Fruit fly (Drosophila melanogaster) whole organism, prepupa: ENCODE measurements around the gene RhoU.

ENCODE experiments used
- CG11762 ChIP-seq: fragments of 200-800 bp; sonication (Bioruptor generic); optimal IDR thresholded peaks from 3 replicates; lab custom pipeline; 2016; ENCODE audit warnings: missing biosample characterization, missing genetic modification characterization; ENCODE audit not compliant: insufficient read depth
- CG32006 ChIP-seq: fragments of 200-800 bp; sonication (Bioruptor generic); optimal IDR thresholded peaks from 3 replicates; lab custom pipeline; 2017; ENCODE audit warnings: missing biosample characterization, mild to moderate bottlenecking, missing genetic modification characterization
- CG6854 ChIP-seq: fragments of 200-800 bp; sonication (Bioruptor generic); optimal IDR thresholded peaks from 2 replicates; lab custom pipeline; 2017; ENCODE audit warnings: missing biosample characterization, mild to moderate bottlenecking, missing genetic modification characterization
- CG8119 ChIP-seq: fragments of 200-800 bp; sonication (Bioruptor generic); IDR thresholded peaks from 3 replicates; pipeline ENCODE4 v1.3.6; 2022; ENCODE audit warnings: missing biosample characterization, missing genetic modification characterization
- Gug ChIP-seq: fragments of 200-800 bp; sonication (Bioruptor generic); IDR thresholded peaks from 2 replicates; pipeline ENCODE4 v1.3.6; 2022; ENCODE audit warnings: missing biosample characterization, missing genetic modification characterization
- Hr39 ChIP-seq: fragments of 200-800 bp; sonication (Bioruptor generic); optimal IDR thresholded peaks from 2 replicates; lab custom pipeline; 2016; ENCODE audit warnings: missing biosample characterization, missing genetic modification characterization
- Lpt ChIP-seq: fragments of 200-800 bp; sonication (Bioruptor generic); optimal IDR thresholded peaks from 3 replicates; lab custom pipeline; 2016; ENCODE audit warnings: missing biosample characterization, missing genetic modification characterization
- Met ChIP-seq: fragments of 200-800 bp; sonication (Bioruptor generic); optimal IDR thresholded peaks from 3 replicates; lab custom pipeline; 2016; ENCODE audit warnings: missing biosample characterization, missing genetic modification characterization
- OdsH ChIP-seq: fragments of 200-800 bp; sonication (Bioruptor generic); optimal IDR thresholded peaks from 3 replicates; lab custom pipeline; 2016; ENCODE audit warnings: missing biosample characterization, missing genetic modification characterization
- lz ChIP-seq: fragments of 200-800 bp; sonication (Bioruptor generic); optimal IDR thresholded peaks from 3 replicates; lab custom pipeline; 2016; ENCODE audit warnings: missing biosample characterization, missing genetic modification characterization
- pdm3 ChIP-seq: fragments of 200-800 bp; sonication (Bioruptor generic); optimal IDR thresholded peaks from 3 replicates; lab custom pipeline; 2016; ENCODE audit warnings: missing biosample characterization, missing genetic modification characterization

- TF ChIP-seq Gug: peak; percentile 79
- peak; percentile 69 for TF ChIP-seq OdsH (GFP tag; lab: Kevin White, UChicago)
- peak; percentile 72 for TF ChIP-seq pdm3 (GFP tag; lab: Kevin White, UChicago)
- peak; percentile 39 for TF ChIP-seq CG11762 (GFP tag; lab: Kevin White, UChicago)
- TF ChIP-seq CG32006 (GFP tag; lab: Kevin White, UChicago): peak; percentile 68
- peak; percentile 14 for TF ChIP-seq lz (GFP tag; lab: Kevin White, UChicago)
- TF ChIP-seq Lpt (GFP tag; lab: Kevin White, UChicago): peak; percentile 56
- no peak for TF ChIP-seq CG6854 (GFP tag; lab: Kevin White, UChicago)
- peak; percentile 69 for TF ChIP-seq CG8119
- peak; percentile 33 for TF ChIP-seq Met
- peak; percentile 40 for TF ChIP-seq Hr39 (GFP tag; lab: Kevin White, UChicago)
These were observed 19.5 kb downstream of the RhoU start for dm6 chrX:10105701-10106307.
